Worm (Caenorhabditis elegans): ENCODE results near the gene nhr-243.

- TF ChIP-seq med-1 (GFP tag; optimal IDR thresholded peaks at IDR 0.05; ENCODE audit: insufficient read depth), result no peak
- TF ChIP-seq ztf-23 (GFP tag; IDR thresholded peaks at IDR 0.05), result 0 out of 2 replicates have a peak, but pooled peaks have one; percentile 58
- TF ChIP-seq flt-1 (GFP tag; IDR thresholded peaks at IDR 0.05), result no peak
- no peak for TF ChIP-seq T22C8.4 (GFP tag; IDR thresholded peaks at IDR 0.05)
- TF ChIP-seq ref-1 (GFP tag; conservative IDR thresholded peaks at IDR 0.05), result no peak
- no peak for TF ChIP-seq ztf-29 (GFP tag; IDR thresholded peaks at IDR 0.05)
- no peak for TF ChIP-seq klf-2 (GFP tag; conservative IDR thresholded peaks at IDR 0.05)
- TF ChIP-seq cog-1 (tag; optimal IDR thresholded peaks at IDR 0.05), result no peak
These were observed 12.2 kb upstream of the nhr-243 start for ce11 chrV:18912555-18912954.
